Worm (Caenorhabditis elegans) whole organism, L4/young adult: Measurements from ENCODE around the gene hpl-1.

Experiments
- W03F9.2 ChIP-seq: fragments of 150-350 bp; optimal IDR thresholded peaks from 2 replicates; lab custom pipeline; 2014; ENCODE audit warnings: missing biosample characterization, missing genetic modification characterization
- dao-5 ChIP-seq: sonication (generic microtip); optimal IDR thresholded peaks from 2 replicates; lab custom pipeline; 2016; ENCODE audit warnings: missing genotype, missing genetic modification characterization, moderate library complexity, missing compliant biosample characterization
- him-1 ChIP-seq: sonication (generic microtip); optimal IDR thresholded peaks from 2 replicates; lab custom pipeline; 2016; ENCODE audit warnings: missing genotype, missing genetic modification reagents, missing genetic modification characterization, missing compliant biosample characterization

ce11 chrX:13206911-13207310, 38.3 kb upstream of the hpl-1 start:
- TF ChIP-seq dao-5 (tag; lab: Kevin White, UChicago) (no peak), W03F9.2 (tag; lab: Kevin White, UChicago) (no peak), him-1 (tag; lab: Kevin White, UChicago) (no peak)
